Worm (Caenorhabditis elegans) whole organism, L2 larva: ENCODE results near the gene T28D6.5.

Experiments
- C34F6.9 ChIP-seq: fragments of 150-350 bp; optimal IDR thresholded peaks from 2 replicates; lab custom pipeline; 2014; ENCODE audit warnings: missing biosample characterization, missing genetic modification characterization
- F13H6.1 ChIP-seq: sonication (generic microtip); optimal IDR thresholded peaks from 2 replicates; lab custom pipeline; 2016; ENCODE audit warnings: missing genetic modification characterization, missing compliant biosample characterization
- R02D3.7 ChIP-seq: fragments of 150-350 bp; optimal IDR thresholded peaks from 2 replicates; lab custom pipeline; 2014; ENCODE audit warnings: missing biosample characterization, missing genetic modification characterization
- Y55F3AM.14 ChIP-seq: fragments of 200-800 bp; sonication (Bioruptor generic); optimal IDR thresholded peaks from 2 replicates; lab custom pipeline; 2018; ENCODE audit warnings: mild to moderate bottlenecking, missing genetic modification characterization, missing compliant biosample characterization
- ZK546.5 ChIP-seq: sonication (generic microtip); optimal IDR thresholded peaks from 2 replicates; lab custom pipeline; 2017; ENCODE audit warnings: missing biosample characterization, missing genetic modification characterization
- alr-1 ChIP-seq: fragments of 150-350 bp; optimal IDR thresholded peaks from 2 replicates; lab custom pipeline; 2014; ENCODE audit warnings: missing biosample characterization, missing genetic modification characterization
- aly-2 ChIP-seq: fragments of 150-350 bp; optimal IDR thresholded peaks from 2 replicates; lab custom pipeline; 2014; ENCODE audit warnings: missing biosample characterization, missing genetic modification characterization
- ama-1 ChIP-seq: fragments of 150-350 bp; optimal IDR thresholded peaks from 2 replicates; lab custom pipeline; 2018; ENCODE audit warnings: inconsistent platforms
- blmp-1 ChIP-seq: sonication (generic microtip); optimal IDR thresholded peaks from 2 replicates; lab custom pipeline; 2017; ENCODE audit warnings: missing genetic modification characterization, mild to moderate bottlenecking, missing compliant biosample characterization, antibody characterized with exemption, moderate library complexity; ENCODE audit not compliant: insufficient read depth
- ceh-16 ChIP-seq: fragments of 150-350 bp; optimal IDR thresholded peaks from 2 replicates; lab custom pipeline; 2014; ENCODE audit warnings: missing biosample characterization, missing genetic modification characterization
- ceh-82 ChIP-seq: fragments of 150-350 bp; optimal IDR thresholded peaks from 2 replicates; lab custom pipeline; 2014; ENCODE audit warnings: missing biosample characterization, missing genetic modification characterization
- crh-2 ChIP-seq: sonication (generic microtip); optimal IDR thresholded peaks from 2 replicates; lab custom pipeline; 2017; ENCODE audit warnings: missing biosample characterization, missing genetic modification characterization
- dmd-4 ChIP-seq: sonication (generic microtip); optimal IDR thresholded peaks from 2 replicates; lab custom pipeline; 2017; ENCODE audit warnings: missing biosample characterization, missing genetic modification characterization
- egl-27 ChIP-seq: sonication (generic microtip); optimal IDR thresholded peaks from 3 replicates; lab custom pipeline; 2017; ENCODE audit warnings: missing biosample characterization, missing genetic modification reagents, missing genetic modification characterization
- elt-1 ChIP-seq: fragments of 150-350 bp; optimal IDR thresholded peaks from 2 replicates; lab custom pipeline; 2014; ENCODE audit warnings: missing biosample characterization, missing genetic modification characterization
- elt-3 ChIP-seq: sonication (generic microtip); optimal IDR thresholded peaks from 2 replicates; lab custom pipeline; 2017; ENCODE audit warnings: missing biosample characterization, missing genetic modification characterization
- fos-1 ChIP-seq: fragments of 150-350 bp; optimal IDR thresholded peaks from 2 replicates; lab custom pipeline; 2014; ENCODE audit warnings: missing biosample characterization, missing genetic modification characterization
- gmeb-1 ChIP-seq: fragments of 150-350 bp; optimal IDR thresholded peaks from 2 replicates; lab custom pipeline; 2014; ENCODE audit warnings: missing biosample characterization, missing genetic modification characterization
- lin-13 ChIP-seq: fragments of 150-350 bp; optimal IDR thresholded peaks from 2 replicates; lab custom pipeline; 2014; ENCODE audit warnings: missing biosample characterization, missing genetic modification reagents, missing genetic modification characterization
- lin-39 ChIP-seq: fragments of 150-350 bp; optimal IDR thresholded peaks from 2 replicates; lab custom pipeline; 2014; ENCODE audit warnings: missing biosample characterization, missing genetic modification reagents, missing genetic modification characterization
- lsy-2 ChIP-seq, 2 experiments: fragments of 150-350 bp in 1 of 2; sonication (generic microtip) in 1 of 2; optimal IDR thresholded peaks; 2 replicates each; lab custom pipeline; 2014 to 2017; ENCODE audit warnings: missing biosample characterization in 2 of 2, missing genetic modification characterization in 2 of 2
- mab-5 ChIP-seq: fragments of 150-350 bp; optimal IDR thresholded peaks from 2 replicates; lab custom pipeline; 2014; ENCODE audit warnings: missing biosample characterization, missing genetic modification characterization
- mbf-1 ChIP-seq: sonication (generic microtip); optimal IDR thresholded peaks from 2 replicates; lab custom pipeline; 2017; ENCODE audit warnings: missing biosample characterization, missing genetic modification characterization
- mdl-1 ChIP-seq, 2 experiments: fragments of 150-350 bp in 1 of 2; sonication (generic microtip) in 1 of 2; optimal IDR thresholded peaks; 2 replicates each; lab custom pipeline; 2017; ENCODE audit warnings: missing biosample characterization in 2 of 2, missing genetic modification characterization in 2 of 2
- nhr-10 ChIP-seq: sonication (generic microtip); optimal IDR thresholded peaks from 2 replicates; lab custom pipeline; 2017; ENCODE audit warnings: missing biosample characterization, missing genetic modification characterization
- nhr-11 ChIP-seq: fragments of 150-350 bp; optimal IDR thresholded peaks from 2 replicates; lab custom pipeline; 2014; ENCODE audit warnings: missing biosample characterization, missing genetic modification characterization
- nhr-12 ChIP-seq: fragments of 150-350 bp; optimal IDR thresholded peaks from 2 replicates; lab custom pipeline; 2014; ENCODE audit warnings: missing biosample characterization, missing genetic modification characterization
- nhr-129 ChIP-seq: fragments of 150-350 bp; optimal IDR thresholded peaks from 2 replicates; lab custom pipeline; 2014; ENCODE audit warnings: missing biosample characterization, missing genetic modification characterization
- nhr-21 ChIP-seq: fragments of 150-350 bp; optimal IDR thresholded peaks from 2 replicates; lab custom pipeline; 2014; ENCODE audit warnings: missing biosample characterization, missing genetic modification characterization
- nhr-23 ChIP-seq: fragments of 150-350 bp; optimal IDR thresholded peaks from 2 replicates; lab custom pipeline; 2014; ENCODE audit warnings: missing biosample characterization, missing genetic modification reagents, missing genetic modification characterization
- nhr-237 ChIP-seq: fragments of 150-350 bp; optimal IDR thresholded peaks from 2 replicates; lab custom pipeline; 2014; ENCODE audit warnings: missing biosample characterization, missing genetic modification characterization
- nhr-25 ChIP-seq: fragments of 150-350 bp; sonication (generic microtip); optimal IDR thresholded peaks from 3 replicates; lab custom pipeline; 2014; ENCODE audit warnings: missing biosample characterization, missing genetic modification characterization
- nhr-6 ChIP-seq: fragments of 150-350 bp; optimal IDR thresholded peaks from 2 replicates; lab custom pipeline; 2014; ENCODE audit warnings: missing biosample characterization, missing genetic modification characterization
- nhr-77 ChIP-seq: fragments of 150-350 bp; optimal IDR thresholded peaks from 2 replicates; lab custom pipeline; 2014; ENCODE audit warnings: missing biosample characterization, missing genetic modification characterization
- peb-1 ChIP-seq: fragments of 150-350 bp; optimal IDR thresholded peaks from 2 replicates; lab custom pipeline; 2014; ENCODE audit warnings: missing biosample characterization, missing genetic modification characterization
- sem-4 ChIP-seq: fragments of 150-350 bp; optimal IDR thresholded peaks from 2 replicates; lab custom pipeline; 2014; ENCODE audit warnings: missing biosample characterization, missing genetic modification reagents, missing genetic modification characterization
- skn-1 ChIP-seq: sonication (generic microtip); optimal IDR thresholded peaks from 2 replicates; lab custom pipeline; 2017; ENCODE audit warnings: missing biosample characterization, missing genetic modification characterization
- sma-3 ChIP-seq: sonication (generic microtip); optimal IDR thresholded peaks from 2 replicates; lab custom pipeline; 2016; ENCODE audit warnings: missing genetic modification reagents, missing genetic modification characterization, missing compliant biosample characterization
- sma-9 ChIP-seq, 2 experiments: fragments of 150-350 bp in 1 of 2; sonication (generic microtip) in 1 of 2; optimal IDR thresholded peaks; 2 replicates each; lab custom pipeline; 2014 to 2016; ENCODE audit warnings: missing genetic modification characterization in 2 of 2, mild to moderate bottlenecking in 1 of 2, missing biosample characterization in 1 of 2, missing compliant biosample characterization in 1 of 2, missing genetic modification reagents in 1 of 2, moderate library complexity in 1 of 2
- snpc-4 ChIP-seq: fragments of 150-350 bp; optimal IDR thresholded peaks from 2 replicates; lab custom pipeline; 2014; ENCODE audit warnings: missing biosample characterization, missing genetic modification characterization
- unc-39 ChIP-seq: fragments of 150-350 bp; optimal IDR thresholded peaks from 2 replicates; lab custom pipeline; 2014; ENCODE audit warnings: missing biosample characterization, missing genetic modification characterization
- unc-55 ChIP-seq: fragments of 150-350 bp; sonication (generic microtip); optimal IDR thresholded peaks from 3 replicates; lab custom pipeline; 2014; ENCODE audit warnings: missing biosample characterization, missing genetic modification reagents, missing genetic modification characterization
- unc-62 ChIP-seq: fragments of 150-350 bp; optimal IDR thresholded peaks from 2 replicates; lab custom pipeline; 2014; ENCODE audit warnings: missing biosample characterization, missing genetic modification reagents, missing genetic modification characterization
- ztf-1 ChIP-seq: fragments of 200-800 bp; sonication (Bioruptor generic); conservative IDR thresholded peaks from 2 replicates; pipeline ENCODE4 v1.3.6; 2022; ENCODE audit warnings: missing genetic modification characterization, missing compliant biosample characterization
- ztf-11 ChIP-seq: sonication (generic microtip); optimal IDR thresholded peaks from 2 replicates; lab custom pipeline; 2017; ENCODE audit warnings: missing biosample characterization, missing genetic modification characterization
- ztf-4 ChIP-seq: fragments of 150-350 bp; optimal IDR thresholded peaks from 2 replicates; lab custom pipeline; 2014; ENCODE audit warnings: missing biosample characterization, missing genetic modification characterization

T28D6.5 gene

ce11 chrIII:11287340-11287739, 46.1 kb upstream of the T28D6.5 start:
- no peak for TF ChIP-seq Y55F3AM.14 (GFP tag; lab: Kevin White, UChicago)
- TF ChIP-seq lsy-2 (tag; optimal IDR thresholded peaks at IDR 0.05; lab: Kevin White, UChicago) = no peak
- no peak for TF ChIP-seq unc-55 (GFP tag; lab: Kevin White, UChicago)
- TF ChIP-seq snpc-4 (tag; lab: Kevin White, UChicago) = no peak
- no peak for TF ChIP-seq nhr-6 (tag; lab: Kevin White, UChicago)
- no peak for TF ChIP-seq fos-1 (tag; lab: Kevin White, UChicago)
- no peak for TF ChIP-seq elt-3 (tag; lab: Kevin White, UChicago)
- no peak for TF ChIP-seq nhr-11 (tag; lab: Kevin White, UChicago)

DNA sequence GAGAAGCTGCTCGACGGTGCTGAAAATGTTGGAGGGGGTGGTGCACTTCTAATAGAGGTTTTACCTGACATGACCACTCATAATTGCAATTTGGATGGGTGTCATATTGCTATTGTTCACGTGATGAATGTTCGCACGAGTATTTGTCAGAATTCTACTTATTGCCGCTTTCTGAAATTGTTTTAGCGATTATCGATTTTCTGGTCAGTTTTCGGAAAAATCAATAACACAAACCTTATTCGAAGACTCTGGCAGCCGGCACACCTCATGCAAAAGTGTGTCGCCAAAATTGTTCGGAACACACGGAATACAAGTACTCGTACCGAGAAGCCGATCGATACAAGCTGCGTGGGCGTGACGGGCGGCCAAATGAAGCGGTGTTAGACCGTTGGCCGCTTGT, 45.2 kb upstream of the T28D6.5 start:
- TF ChIP-seq crh-2 (no peak), sma-9 (GFP tag; optimal IDR thresholded peaks at IDR 0.05; lab: Kevin White, UChicago) (no peak), sma-9 (tag; optimal IDR thresholded peaks at IDR 0.05; lab: Kevin White, UChicago) (no peak), elt-1 (no peak), R02D3.7 (tag; lab: Kevin White, UChicago) (no peak), ceh-16 (tag; lab: Kevin White, UChicago) (no peak), unc-55 (GFP tag; lab: Kevin White, UChicago) (no peak), lin-39 (tag; lab: Kevin White, UChicago) (no peak), egl-27 (no peak)

ce11 chrIII:11289876-11290275, 43.6 kb upstream of the T28D6.5 start:
- TF ChIP-seq ama-1 (lab: Kevin White, UChicago) = no peak
- no peak for TF ChIP-seq mdl-1 (tag; optimal IDR thresholded peaks at IDR 0.05; lab: Kevin White, UChicago)
- no peak for TF ChIP-seq dmd-4 (tag; lab: Kevin White, UChicago)
- no peak for TF ChIP-seq nhr-77 (tag; lab: Kevin White, UChicago)
- no peak for TF ChIP-seq elt-3 (tag; lab: Kevin White, UChicago)
- TF ChIP-seq, all 48 proteins: peak for 0

DNA sequence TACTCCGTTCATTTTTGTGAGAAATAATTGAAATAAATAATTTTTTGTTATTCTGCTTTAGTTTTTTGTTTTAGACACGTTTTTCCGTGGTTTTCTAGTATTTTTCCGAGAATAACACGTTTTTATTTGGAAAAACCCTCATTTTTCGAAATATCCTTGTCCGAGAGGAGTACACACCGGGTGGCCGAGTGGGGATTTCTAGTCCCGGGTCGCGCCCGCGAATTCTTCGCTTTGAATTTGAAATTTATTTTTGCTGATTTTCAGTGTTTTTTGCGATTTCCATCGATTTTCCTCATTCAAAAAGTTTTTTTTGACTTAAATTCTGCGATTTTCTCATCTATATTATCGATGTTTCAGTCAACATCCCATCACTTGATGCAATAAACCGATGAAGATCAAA, 42.9 kb upstream of the T28D6.5 start, which contains the start of the genes gly-9, mib-1 and smc-3:
gly-9 (minus strand) TSS at position 27 of the 400 bp plus-strand sequence.
mib-1 (minus strand) TSS at position 123 of the 400 bp plus-strand sequence.
smc-3 (plus strand) TSS at position 351 of the 400 bp plus-strand sequence.
- TF ChIP-seq lin-13 (GFP tag; lab: Kevin White, UChicago) = peak; percentile 72
- TF ChIP-seq nhr-12 (tag; lab: Kevin White, UChicago) = no peak
- no peak for TF ChIP-seq unc-39
- TF ChIP-seq aly-2 (tag; lab: Kevin White, UChicago) = no peak
- TF ChIP-seq nhr-237 (tag; lab: Kevin White, UChicago) = no peak
- TF ChIP-seq nhr-77 (tag; lab: Kevin White, UChicago) = no peak
- TF ChIP-seq nhr-10 = no peak
- peak; percentile 15 for TF ChIP-seq snpc-4 (tag; lab: Kevin White, UChicago)
- peak; percentile 76 for TF ChIP-seq sma-3 (GFP tag; lab: Kevin White, UChicago)
- TF ChIP-seq ztf-4 = no peak
- no peak for TF ChIP-seq egl-27
- TF ChIP-seq lsy-2 (tag; optimal IDR thresholded peaks at IDR 0.05; lab: Kevin White, UChicago) = peak; percentile 48 to 75
- TF ChIP-seq mbf-1 = no peak
- no peak for TF ChIP-seq ceh-82 (tag; lab: Kevin White, UChicago)
- TF ChIP-seq ceh-16 (tag; lab: Kevin White, UChicago) = no peak
- TF ChIP-seq nhr-129 = no peak
- no peak for TF ChIP-seq ztf-11
- peak; percentile 33 for TF ChIP-seq fos-1 (tag; lab: Kevin White, UChicago)
- TF ChIP-seq nhr-25 (tag; lab: Kevin White, UChicago) = peak; percentile 60
- no peak for TF ChIP-seq ZK546.5 (tag; lab: Kevin White, UChicago)
- peak; percentile 83 for TF ChIP-seq C34F6.9 (tag; lab: Kevin White, UChicago)
- peak; percentile 6 for TF ChIP-seq mab-5
- no peak for TF ChIP-seq unc-62 (GFP tag; lab: Kevin White, UChicago)
- TF ChIP-seq elt-3 (tag; lab: Kevin White, UChicago) = no peak
- peak; percentile 70 for TF ChIP-seq F13H6.1 (tag; lab: Kevin White, UChicago)
- TF ChIP-seq ama-1 (lab: Kevin White, UChicago) = no peak
- TF ChIP-seq sma-9 (GFP tag; optimal IDR thresholded peaks at IDR 0.05; lab: Kevin White, UChicago) = no peak
- TF ChIP-seq sma-9 (tag; optimal IDR thresholded peaks at IDR 0.05; lab: Kevin White, UChicago) = no peak
- peak; percentile 75 for TF ChIP-seq unc-55 (GFP tag; lab: Kevin White, UChicago)
- no peak for TF ChIP-seq alr-1 (tag; lab: Kevin White, UChicago)
- TF ChIP-seq nhr-11 (tag; lab: Kevin White, UChicago) = no peak
- TF ChIP-seq nhr-21 (tag; lab: Kevin White, UChicago) = peak; percentile 13
- no peak for TF ChIP-seq nhr-6 (tag; lab: Kevin White, UChicago)
- no peak for TF ChIP-seq Y55F3AM.14 (GFP tag; lab: Kevin White, UChicago)
- TF ChIP-seq elt-1 = no peak
- TF ChIP-seq gmeb-1 (tag; lab: Kevin White, UChicago) = peak; percentile 85
- TF ChIP-seq crh-2 = peak; percentile 86
- TF ChIP-seq ztf-1 (GFP tag; lab: Robert Waterston, UW) = no peak
- no peak for TF ChIP-seq nhr-23
- TF ChIP-seq peb-1 = no peak
- TF ChIP-seq blmp-1 (tag; lab: Kevin White, UChicago) = no peak
- TF ChIP-seq skn-1 (tag; lab: Kevin White, UChicago) = no peak
- TF ChIP-seq sem-4 (tag; lab: Kevin White, UChicago) = peak; percentile 4
